Worm (Caenorhabditis elegans) whole organism, midembryonic: ENCODE results near the gene srm-6.

Experiments
- T22C8.4 ChIP-seq: fragments of 200-800 bp; sonication (Bioruptor generic); IDR thresholded peaks from 2 replicates; pipeline ENCODE4 v1.3.6; 2022; ENCODE audit warnings: missing genetic modification characterization, missing compliant biosample characterization
- flt-1 ChIP-seq: fragments of 200-800 bp; sonication (Bioruptor generic); IDR thresholded peaks from 2 replicates; pipeline ENCODE4 v1.3.6; 2022; ENCODE audit warnings: missing genetic modification characterization, missing compliant biosample characterization
- klf-2 ChIP-seq: fragments of 200-800 bp; sonication (Bioruptor generic); conservative IDR thresholded peaks from 2 replicates; pipeline ENCODE4 v1.3.6; 2022; ENCODE audit warnings: missing genetic modification reagents, missing genetic modification characterization, missing compliant biosample characterization
- ref-1 ChIP-seq: fragments of 200-800 bp; sonication (Bioruptor generic); conservative IDR thresholded peaks from 2 replicates; pipeline ENCODE4 v1.3.6; 2022; ENCODE audit warnings: missing genetic modification reagents, missing genetic modification characterization, missing compliant biosample characterization
- ztf-23 ChIP-seq: fragments of 200-800 bp; sonication (Bioruptor generic); IDR thresholded peaks from 2 replicates; pipeline ENCODE4 v1.3.6; 2022; ENCODE audit warnings: missing genetic modification reagents, missing genetic modification characterization, missing compliant biosample characterization

DNA sequence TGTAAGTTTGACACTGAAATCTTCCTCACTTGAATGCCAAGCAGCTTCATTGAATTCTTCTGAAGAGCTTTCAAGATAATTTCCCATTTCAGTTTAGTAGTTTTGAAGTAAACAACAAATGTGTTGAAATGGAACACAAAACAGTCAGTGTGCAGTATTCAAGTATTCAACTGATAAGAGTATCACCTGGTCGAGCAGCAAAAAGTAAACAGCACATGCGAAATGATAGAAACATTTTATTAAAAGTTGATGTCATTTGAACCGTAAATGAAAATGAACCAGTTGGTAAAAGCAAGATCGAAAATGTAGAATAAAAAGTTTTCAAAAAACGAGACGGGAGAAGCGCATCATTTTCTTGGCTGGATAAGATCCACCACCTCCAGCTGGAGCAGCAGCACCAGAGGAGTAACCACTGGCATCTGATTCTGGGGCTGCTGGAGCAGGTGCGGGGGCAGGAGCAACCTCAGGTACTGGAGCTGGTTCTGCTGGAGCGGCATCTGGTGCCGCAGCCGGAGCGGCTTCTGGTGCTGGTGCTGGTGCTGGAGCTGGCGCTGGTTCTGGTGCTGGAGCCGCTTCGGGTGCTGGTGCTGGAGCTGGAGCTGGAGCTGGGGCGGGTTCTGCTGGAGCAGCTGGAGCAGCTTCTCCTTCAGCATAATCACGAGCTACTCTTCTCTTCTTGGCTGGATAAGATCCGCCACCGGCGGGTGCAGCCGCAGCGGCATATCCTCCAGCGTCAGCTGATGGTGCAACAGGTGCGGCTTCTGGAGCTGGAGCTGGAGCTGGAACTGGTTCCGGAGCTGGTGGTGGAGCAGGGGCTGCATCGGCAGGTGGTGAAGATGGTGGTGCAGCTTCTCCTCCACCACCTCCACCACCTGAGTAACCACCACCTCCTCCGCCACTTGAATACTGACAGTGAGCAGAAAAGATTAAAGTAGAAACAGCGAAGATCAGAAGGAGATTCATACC lies 12.0 kb upstream of the srm-6 start, which contains the start of the genes F47B8.4 and F47B8.18:
- no peak for TF ChIP-seq T22C8.4 (GFP tag; lab: Robert Waterston, UW)
- no peak for TF ChIP-seq ztf-23
- TF ChIP-seq klf-2 (GFP tag; lab: Robert Waterston, UW): no peak
- no peak for TF ChIP-seq ref-1 (GFP tag; lab: Robert Waterston, UW)
- no peak for TF ChIP-seq flt-1 (GFP tag; lab: Robert Waterston, UW)
